Worm (Caenorhabditis elegans) whole organism, young adult: ENCODE results near the gene spo-11.

ENCODE experiments used
- D2030.7 ChIP-seq: fragments of 200-800 bp; sonication (Bioruptor generic); IDR thresholded peaks from 2 replicates; pipeline ENCODE4 v1.3.6; 2022; ENCODE audit warnings: missing genetic modification reagents, missing genetic modification characterization, missing compliant biosample characterization
- K12H6.12 ChIP-seq: fragments of 200-800 bp; sonication (Bioruptor generic); optimal IDR thresholded peaks from 2 replicates; lab custom pipeline; 2018; ENCODE audit warnings: mild to moderate bottlenecking, missing genetic modification characterization, missing compliant biosample characterization
- Y79H2A.3 ChIP-seq: fragments of 200-800 bp; sonication (Bioruptor generic); conservative IDR thresholded peaks from 2 replicates; pipeline ENCODE4 v1.3.6; 2022; ENCODE audit warnings: missing genetic modification reagents, missing genetic modification characterization, missing compliant biosample characterization
- ZK185.1 ChIP-seq: sonication (generic microtip); optimal IDR thresholded peaks from 2 replicates; lab custom pipeline; 2016; ENCODE audit warnings: mild to moderate bottlenecking, missing genetic modification characterization, missing compliant biosample characterization; ENCODE audit not compliant: poor library complexity, severe bottlenecking
- akir-1 ChIP-seq: fragments of 200-800 bp; sonication (Bioruptor generic); optimal IDR thresholded peaks from 2 replicates; lab custom pipeline; 2018; ENCODE audit warnings: mild to moderate bottlenecking, missing genetic modification characterization, moderate library complexity, missing compliant biosample characterization
- attf-5 ChIP-seq: fragments of 200-800 bp; sonication (Bioruptor generic); optimal IDR thresholded peaks from 2 replicates; lab custom pipeline; 2018; ENCODE audit warnings: mild to moderate bottlenecking, missing genetic modification characterization, missing compliant biosample characterization
- cebp-1 ChIP-seq, 2 experiments: fragments of 200-800 bp in 1 of 2; sonication (Bioruptor generic) in 1 of 2; sonication (generic microtip) in 1 of 2; IDR thresholded peaks in 1 of 2; optimal IDR thresholded peaks in 1 of 2; 2 replicates each; pipeline versions ENCODE4 v1.3.6 to Lab custom; 2017 to 2022; ENCODE audit warnings: missing compliant biosample characterization in 2 of 2, missing genetic modification characterization in 2 of 2, mild to moderate bottlenecking in 1 of 2, missing genetic modification reagents in 1 of 2, moderate library complexity in 1 of 2
- dpl-1 ChIP-seq: fragments of 150-350 bp; optimal IDR thresholded peaks from 2 replicates; lab custom pipeline; 2014; ENCODE audit warnings: missing biosample characterization, missing genetic modification reagents, missing genetic modification characterization
- egl-18 ChIP-seq: fragments of 200-800 bp; sonication (Bioruptor generic); IDR thresholded peaks from 2 replicates; pipeline ENCODE4 v1.3.6; 2022; ENCODE audit warnings: missing genetic modification reagents, missing genetic modification characterization, missing compliant biosample characterization
- ekl-4 ChIP-seq: fragments of 200-800 bp; sonication (Bioruptor generic); IDR thresholded peaks from 2 replicates; pipeline ENCODE4 v1.3.6; 2022; ENCODE audit warnings: missing genetic modification reagents, missing genetic modification characterization, missing compliant biosample characterization
- lir-1 ChIP-seq: fragments of 200-800 bp; sonication (Bioruptor generic); conservative IDR thresholded peaks from 2 replicates; pipeline ENCODE4 v1.3.6; 2022; ENCODE audit warnings: missing genetic modification reagents, missing genetic modification characterization, missing compliant biosample characterization
- mcd-1 ChIP-seq: fragments of 200-800 bp; sonication (Bioruptor generic); IDR thresholded peaks from 2 replicates; pipeline ENCODE4 v1.3.6; 2022; ENCODE audit warnings: missing genetic modification reagents, missing genetic modification characterization, missing compliant biosample characterization
- sptf-2 ChIP-seq: fragments of 200-800 bp; sonication (Bioruptor generic); optimal IDR thresholded peaks from 2 replicates; lab custom pipeline; 2018; ENCODE audit warnings: mild to moderate bottlenecking, missing genetic modification characterization, missing compliant biosample characterization
- unc-62 ChIP-seq: fragments of 150-350 bp; optimal IDR thresholded peaks from 2 replicates; lab custom pipeline; 2014; ENCODE audit warnings: missing biosample characterization, missing genetic modification reagents, missing genetic modification characterization

ce11 chrIV:11143228-11143444, 18.5 kb upstream of the spo-11 start, which contains the start of gene F01G4.4:
- TF ChIP-seq mcd-1 (GFP tag; lab: Robert Waterston, UW): no peak
- TF ChIP-seq dpl-1 (GFP tag; lab: Kevin White, UChicago): no peak
- TF ChIP-seq unc-62: no peak
- TF ChIP-seq lir-1 (GFP tag; lab: Robert Waterston, UW): no peak
- TF ChIP-seq D2030.7 (GFP tag; lab: Robert Waterston, UW): no peak
- no peak for TF ChIP-seq ekl-4
- TF ChIP-seq attf-5 (GFP tag; lab: Kevin White, UChicago): no peak
- no peak for TF ChIP-seq akir-1 (GFP tag; lab: Kevin White, UChicago)
- no peak for TF ChIP-seq cebp-1 (GFP tag; IDR thresholded peaks at IDR 0.05; lab: Robert Waterston, UW)
- no peak for TF ChIP-seq cebp-1 (tag; optimal IDR thresholded peaks at IDR 0.05; lab: Kevin White, UChicago)
- no peak for TF ChIP-seq sptf-2 (GFP tag; lab: Kevin White, UChicago)
- no peak for TF ChIP-seq K12H6.12 (tag; lab: Kevin White, UChicago)
- TF ChIP-seq egl-18: no peak
- TF ChIP-seq Y79H2A.3: no peak
- no peak for TF ChIP-seq ZK185.1
